Fruit fly (Drosophila melanogaster) whole organism, embryonic: ENCODE data around the gene Ugt301D1.

Experiments
- Abd-B ChIP-seq: fragments of 200-800 bp; sonication (Bioruptor generic); optimal IDR thresholded peaks from 2 replicates; lab custom pipeline; 2018; ENCODE audit warnings: missing biosample characterization, mild to moderate bottlenecking, missing genetic modification characterization, moderate library complexity
- Ada2b ChIP-seq: fragments of 200-800 bp; sonication (Bioruptor generic); IDR thresholded peaks from 2 replicates; pipeline ENCODE4 v1.3.6; 2022; ENCODE audit warnings: missing biosample characterization, missing genetic modification characterization
- Aef1 ChIP-seq: fragments of 200-800 bp; sonication (Bioruptor generic); IDR thresholded peaks from 3 replicates; pipeline ENCODE4 v1.3.6; 2022; ENCODE audit warnings: missing biosample characterization, missing genetic modification characterization
- Atf3 ChIP-seq: fragments of 200-800 bp; sonication (Bioruptor generic); optimal IDR thresholded peaks from 3 replicates; lab custom pipeline; 2016; ENCODE audit warnings: missing biosample characterization, missing genetic modification characterization
- CG11456 ChIP-seq: fragments of 200-800 bp; sonication (Bioruptor generic); IDR thresholded peaks from 3 replicates; pipeline ENCODE4 v1.3.6; 2022; ENCODE audit warnings: missing biosample characterization, missing genetic modification characterization
- CG13287 ChIP-seq: fragments of 200-800 bp; sonication (Bioruptor generic); IDR thresholded peaks from 2 replicates; pipeline ENCODE4 v1.3.6; 2022; ENCODE audit warnings: missing biosample characterization, missing genetic modification characterization; ENCODE audit not compliant: partially characterized antibody
- CG13894 ChIP-seq: fragments of 200-800 bp; sonication (Bioruptor generic); optimal IDR thresholded peaks from 3 replicates; lab custom pipeline; 2018; ENCODE audit warnings: missing biosample characterization, mild to moderate bottlenecking, missing genetic modification characterization, moderate library complexity
- CG14014 ChIP-seq: fragments of 200-800 bp; sonication (Bioruptor generic); IDR thresholded peaks from 2 replicates; pipeline ENCODE4 v1.3.6; 2022; ENCODE audit warnings: missing biosample characterization, missing genetic modification characterization
- CG14965 ChIP-seq: fragments of 200-800 bp; sonication (Bioruptor generic); optimal IDR thresholded peaks from 2 replicates; lab custom pipeline; 2016; ENCODE audit warnings: missing biosample characterization, missing genetic modification characterization, borderline replicate concordance
- CG33557 ChIP-seq: fragments of 200-800 bp; sonication (Bioruptor generic); optimal IDR thresholded peaks from 2 replicates; lab custom pipeline; 2019; ENCODE audit warnings: missing biosample characterization, mild to moderate bottlenecking, missing genetic modification characterization, moderate library complexity
- CG4424 ChIP-seq: fragments of 200-800 bp; sonication (Bioruptor generic); optimal IDR thresholded peaks from 3 replicates; lab custom pipeline; 2016; ENCODE audit warnings: missing biosample characterization, missing genetic modification characterization
- CG6791 ChIP-seq: fragments of 200-800 bp; sonication (Bioruptor generic); IDR thresholded peaks from 3 replicates; pipeline ENCODE4 v1.3.6; 2022; ENCODE audit warnings: missing biosample characterization, missing genetic modification characterization; ENCODE audit not compliant: partially characterized antibody
- CG6813 ChIP-seq: fragments of 200-800 bp; sonication (Bioruptor generic); optimal IDR thresholded peaks from 2 replicates; lab custom pipeline; 2017; ENCODE audit warnings: missing biosample characterization, missing genetic modification characterization, mild to moderate bottlenecking, moderate library complexity, missing genetic modification reagents
- CG8089 ChIP-seq: fragments of 200-800 bp; sonication (Bioruptor generic); optimal IDR thresholded peaks from 3 replicates; lab custom pipeline; 2016; ENCODE audit warnings: missing biosample characterization, missing genetic modification characterization
- CG9797 ChIP-seq: fragments of 200-800 bp; sonication (Bioruptor generic); optimal IDR thresholded peaks from 3 replicates; lab custom pipeline; 2018; ENCODE audit warnings: missing biosample characterization, mild to moderate bottlenecking, missing genetic modification characterization
- CTCF ChIP-seq: fragments of 200-800 bp; sonication (Bioruptor generic); optimal IDR thresholded peaks from 2 replicates; lab custom pipeline; 2017; ENCODE audit warnings: missing biosample characterization, mild to moderate bottlenecking, missing genetic modification characterization, moderate library complexity
- Dad ChIP-seq: fragments of 200-800 bp; sonication (Bioruptor generic); optimal IDR thresholded peaks from 3 replicates; lab custom pipeline; 2016; ENCODE audit warnings: missing biosample characterization, missing genetic modification characterization
- Doc2 ChIP-seq: fragments of 200-800 bp; sonication (Bioruptor generic); IDR thresholded peaks from 2 replicates; pipeline ENCODE4 v1.3.6; 2022; ENCODE audit warnings: missing biosample characterization, missing genetic modification characterization
- Doc3 ChIP-seq: fragments of 200-800 bp; sonication (Bioruptor generic); IDR thresholded peaks from 3 replicates; pipeline ENCODE4 v1.3.6; 2022; ENCODE audit warnings: missing biosample characterization, missing genetic modification characterization; ENCODE audit not compliant: partially characterized antibody
- Gug ChIP-seq: fragments of 200-800 bp; sonication (Bioruptor generic); IDR thresholded peaks from 4 replicates; pipeline ENCODE4 v1.3.6; 2022; ENCODE audit warnings: missing biosample characterization, missing genetic modification characterization
- H2.0 ChIP-seq: fragments of 200-800 bp; sonication (Bioruptor generic); IDR thresholded peaks from 2 replicates; pipeline ENCODE4 v1.3.6; 2022; ENCODE audit warnings: missing biosample characterization, missing genetic modification characterization
- HHEX ChIP-seq: fragments of 200-800 bp; sonication (Bioruptor generic); optimal IDR thresholded peaks from 3 replicates; lab custom pipeline; 2017; ENCODE audit warnings: missing biosample characterization, mild to moderate bottlenecking, missing genetic modification characterization, missing genetic modification reagents
- HLHmδ ChIP-seq: fragments of 200-800 bp; sonication (Bioruptor generic); optimal IDR thresholded peaks from 2 replicates; lab custom pipeline; 2018; ENCODE audit warnings: missing biosample characterization, mild to moderate bottlenecking, missing genetic modification characterization, moderate library complexity
- Hmx ChIP-seq: fragments of 200-800 bp; sonication (Bioruptor generic); optimal IDR thresholded peaks from 2 replicates; lab custom pipeline; 2016; ENCODE audit warnings: missing biosample characterization, missing genetic modification characterization
- Lim3 ChIP-seq: fragments of 200-800 bp; sonication (Bioruptor generic); IDR thresholded peaks from 2 replicates; pipeline ENCODE4 v1.3.6; 2022; ENCODE audit warnings: missing biosample characterization, missing genetic modification characterization
- Mad ChIP-seq: fragments of 200-800 bp; sonication (Bioruptor generic); optimal IDR thresholded peaks from 2 replicates; lab custom pipeline; 2016; ENCODE audit warnings: missing biosample characterization, missing genetic modification characterization
- Mrtf ChIP-seq: fragments of 200-800 bp; sonication (Bioruptor generic); IDR thresholded peaks from 3 replicates; pipeline ENCODE4 v1.3.6; 2022; ENCODE audit warnings: missing biosample characterization, missing genetic modification characterization
- NFAT ChIP-seq: fragments of 200-800 bp; sonication (Bioruptor generic); IDR thresholded peaks from 2 replicates; pipeline ENCODE4 v1.3.6; 2022; ENCODE audit warnings: missing biosample characterization, missing genetic modification characterization
- PHDP ChIP-seq: fragments of 200-800 bp; sonication (Bioruptor generic); optimal IDR thresholded peaks from 3 replicates; lab custom pipeline; 2018; ENCODE audit warnings: missing biosample characterization, mild to moderate bottlenecking, missing genetic modification characterization, moderate library complexity
- Poxn ChIP-seq: fragments of 200-800 bp; sonication (Bioruptor generic); IDR thresholded peaks from 2 replicates; pipeline ENCODE4 v1.3.6; 2022; ENCODE audit warnings: missing biosample characterization, missing genetic modification characterization
- Scr ChIP-seq: fragments of 200-800 bp; sonication (Bioruptor generic); IDR thresholded peaks from 2 replicates; pipeline ENCODE4 v1.3.6; 2022; ENCODE audit warnings: missing biosample characterization, missing genetic modification characterization; ENCODE audit not compliant: partially characterized antibody
- Sin3A ChIP-seq: fragments of >200 bp; optimal IDR thresholded peaks from 2 replicates; lab custom pipeline; 2018
- TFAM ChIP-seq: fragments of 200-800 bp; sonication (Bioruptor generic); optimal IDR thresholded peaks from 2 replicates; lab custom pipeline; 2017; ENCODE audit warnings: missing biosample characterization, missing genetic modification characterization, inconsistent platforms
- Tbp ChIP-seq: fragments of >200 bp; optimal IDR thresholded peaks from 2 replicates; lab custom pipeline; 2018; ENCODE audit warnings: missing biosample characterization, missing genetic modification characterization
- YL-1 ChIP-seq: fragments of 200-800 bp; sonication (Bioruptor generic); optimal IDR thresholded peaks from 3 replicates; lab custom pipeline; 2017; ENCODE audit warnings: missing biosample characterization, mild to moderate bottlenecking, missing genetic modification characterization
- aop ChIP-seq: fragments of 200-800 bp; sonication (Bioruptor generic); IDR thresholded peaks from 2 replicates; pipeline ENCODE4 v1.3.6; 2022; ENCODE audit warnings: missing biosample characterization, missing genetic modification characterization
- ase ChIP-seq: fragments of 200-800 bp; sonication (Bioruptor generic); IDR thresholded peaks from 3 replicates; pipeline ENCODE4 v1.3.6; 2022; ENCODE audit warnings: missing biosample characterization, missing genetic modification characterization
- dimm ChIP-seq: fragments of 200-800 bp; sonication (Bioruptor generic); IDR thresholded peaks from 2 replicates; pipeline ENCODE4 v1.3.6; 2022; ENCODE audit warnings: missing biosample characterization, missing genetic modification characterization
- ems ChIP-seq: fragments of 200-800 bp; sonication (Bioruptor generic); optimal IDR thresholded peaks from 3 replicates; lab custom pipeline; 2016; ENCODE audit warnings: missing biosample characterization, missing genetic modification characterization
- fd96Cb ChIP-seq: fragments of 200-800 bp; sonication (Bioruptor generic); optimal IDR thresholded peaks from 2 replicates; lab custom pipeline; 2018; ENCODE audit warnings: missing biosample characterization, mild to moderate bottlenecking, missing genetic modification characterization, moderate library complexity
- gcm ChIP-seq: fragments of 200-800 bp; sonication (Bioruptor generic); optimal IDR thresholded peaks from 2 replicates; lab custom pipeline; 2019; ENCODE audit warnings: missing biosample characterization, mild to moderate bottlenecking, missing genetic modification characterization, moderate library complexity
- gcm2 ChIP-seq: fragments of 200-800 bp; sonication (Bioruptor generic); optimal IDR thresholded peaks from 2 replicates; lab custom pipeline; 2016; ENCODE audit warnings: missing biosample characterization, missing genetic modification characterization
- lola ChIP-seq, 3 experiments: fragments of >200 bp in 2 of 3; fragments of 200-800 bp in 1 of 3; sonication (Bioruptor generic) in 1 of 3; optimal IDR thresholded peaks; 2 replicates each; lab custom pipeline; 2017 to 2019; ENCODE audit warnings: missing biosample characterization in 3 of 3, missing genetic modification characterization in 3 of 3, mild to moderate bottlenecking in 1 of 3, moderate library complexity in 1 of 3
- maf-S ChIP-seq: fragments of 200-800 bp; sonication (Bioruptor generic); optimal IDR thresholded peaks from 2 replicates; lab custom pipeline; 2016; ENCODE audit warnings: missing biosample characterization, missing genetic modification characterization
- mam ChIP-seq: fragments of 200-800 bp; sonication (Bioruptor generic); optimal IDR thresholded peaks from 3 replicates; lab custom pipeline; 2016; ENCODE audit warnings: missing biosample characterization, missing genetic modification characterization
- nom ChIP-seq: fragments of 200-800 bp; sonication (Bioruptor generic); optimal IDR thresholded peaks from 2 replicates; lab custom pipeline; 2017; ENCODE audit warnings: missing biosample characterization, missing genetic modification characterization, mild to moderate bottlenecking, moderate library complexity, missing genetic modification reagents
- odd ChIP-seq: fragments of 200-800 bp; sonication (Bioruptor generic); optimal IDR thresholded peaks from 2 replicates; lab custom pipeline; 2017; ENCODE audit warnings: missing biosample characterization, mild to moderate bottlenecking, missing genetic modification characterization
- pum ChIP-seq: fragments of 200-800 bp; sonication (Bioruptor generic); optimal IDR thresholded peaks from 2 replicates; lab custom pipeline; 2016; ENCODE audit warnings: missing biosample characterization, missing genetic modification characterization
- stwl ChIP-seq: fragments of 200-800 bp; sonication (Bioruptor generic); optimal IDR thresholded peaks from 3 replicates; lab custom pipeline; 2018; ENCODE audit warnings: missing biosample characterization, mild to moderate bottlenecking, missing genetic modification characterization, moderate library complexity
- tin ChIP-seq: fragments of 200-800 bp; sonication (Bioruptor generic); optimal IDR thresholded peaks from 3 replicates; lab custom pipeline; 2016; ENCODE audit warnings: missing biosample characterization, missing genetic modification characterization
- twi ChIP-seq: fragments of 200-800 bp; optimal IDR thresholded peaks from 2 replicates; lab custom pipeline; 2019; ENCODE audit warnings: missing biosample characterization, mild to moderate bottlenecking, missing genetic modification characterization, moderate library complexity
- unc-4 ChIP-seq: fragments of 200-800 bp; sonication (Bioruptor generic); IDR thresholded peaks from 2 replicates; pipeline ENCODE4 v1.3.6; 2022; ENCODE audit warnings: missing biosample characterization, missing genetic modification characterization; ENCODE audit not compliant: partially characterized antibody

Gene Ugt301D1

dm6 chr2L:18477455-18477854 is 31.9 kb upstream of the Ugt301D1 start (continued):
- TF ChIP-seq Scr (no peak), PHDP (tag; lab: Kevin White, UChicago) (peak; percentile 93), HHEX (peak; percentile 86), stwl (peak; percentile 63), CTCF (GFP tag; lab: Kevin White, UChicago) (peak; percentile 43), CG14014 (peak; percentile 89), Tbp (GFP tag; lab: Kevin White, UChicago) (no peak), H2.0 (GFP tag; lab: Robert Waterston, UW) (peak; percentile 86), fd96Cb (tag; lab: Kevin White, UChicago) (peak; percentile 94), Poxn (GFP tag; lab: Robert Waterston, UW) (0 out of 2 replicates have a peak, but pooled peaks have one; percentile 37), pum (GFP tag; lab: Kevin White, UChicago) (peak; percentile 33), HLHmδ (GFP tag; lab: Kevin White, UChicago) (no peak), CG8089 (peak; percentile 19), unc-4 (GFP tag; lab: Robert Waterston, UW) (no peak), gcm2 (no peak), Lim3 (no peak), YL-1 (GFP tag; lab: Kevin White, UChicago) (peak; percentile 56), Ada2b (GFP tag; lab: Robert Waterston, UW) (peak; percentile 92), CG9797 (GFP tag; lab: Kevin White, UChicago) (peak; percentile 7), nom (GFP tag; lab: Kevin White, UChicago) (peak; percentile 87), gcm (GFP tag; lab: Kevin White, UChicago) (peak; percentile 93), mam (GFP tag; lab: Kevin White, UChicago) (peak; percentile 16), twi (tag; lab: Kevin White, UChicago) (peak; percentile 94), Sin3A (lab: Kevin White, UChicago) (no peak), Dad (no peak), Mad (peak; percentile 34), Doc3 (GFP tag; lab: Robert Waterston, UW) (no peak), CG13894 (tag; lab: Kevin White, UChicago) (no peak), CG4424 (GFP tag; lab: Kevin White, UChicago) (peak; percentile 91), Doc2 (GFP tag; lab: Robert Waterston, UW) (no peak), Hmx (GFP tag; lab: Kevin White, UChicago) (no peak), CG11456 (peak; percentile 91; the same call in 2 of the 3 replicates), CG33557 (GFP tag; lab: Kevin White, UChicago) (peak; percentile 94), NFAT (GFP tag; lab: Robert Waterston, UW) (peak; percentile 86; the same call in 1 of the 2 replicates), ems (peak; percentile 21), CG13287 (no peak), Atf3 (GFP tag; lab: Kevin White, UChicago) (peak; percentile 41), lola (GFP tag; optimal IDR thresholded peaks at IDR 0.05; lab: Kevin White, UChicago) (peak in 1 of 3 experiments; percentile 95), TFAM (GFP tag; lab: Kevin White, UChicago) (no peak), CG6813 (GFP tag; lab: Kevin White, UChicago) (peak; percentile 81), tin (GFP tag; lab: Kevin White, UChicago) (peak; percentile 92), odd (GFP tag; lab: Kevin White, UChicago) (peak; percentile 80), CG6791 (GFP tag; lab: Robert Waterston, UW) (no peak), ase (GFP tag; lab: Robert Waterston, UW) (peak; percentile 90), maf-S (GFP tag; lab: Kevin White, UChicago) (no peak), aop (GFP tag; lab: Robert Waterston, UW) (no peak), Aef1 (GFP tag; lab: Robert Waterston, UW) (peak; percentile 80; the same call in 1 of the 3 replicates), Abd-B (GFP tag; lab: Kevin White, UChicago) (peak; percentile 91), Mrtf (GFP tag; lab: Robert Waterston, UW) (peak; percentile 74; the same call in 2 of the 3 replicates), dimm (no peak), CG14965 (GFP tag; lab: Kevin White, UChicago) (no peak), Gug (peak; percentile 80)
